Worm (Caenorhabditis elegans): ENCODE measurements around the gene C13A10.2.

C13A10.2 gene

ce11 chrII:1323190-1323651 is 34.6 kb downstream of the C13A10.2 start (continued):
- TF ChIP-seq nhr-12 (tag; optimal IDR thresholded peaks at IDR 0.05) (no peak), fkh-10 (GFP tag; optimal IDR thresholded peaks at IDR 0.05) (peak; percentile 6), elt-3 (tag; optimal IDR thresholded peaks at IDR 0.05) (no peak), mml-1 (tag; optimal IDR thresholded peaks at IDR 0.05) (no peak), nhr-11 (tag; optimal IDR thresholded peaks at IDR 0.05) (no peak), ztf-4 (tag; optimal IDR thresholded peaks at IDR 0.05) (no peak), nhr-77 (tag; optimal IDR thresholded peaks at IDR 0.05) (no peak), nhr-23 (tag; optimal IDR thresholded peaks at IDR 0.05) (no peak), R02D3.7 (tag; optimal IDR thresholded peaks at IDR 0.05) (no peak), ceh-28 (tag; optimal IDR thresholded peaks at IDR 0.05) (peak; percentile 10), eor-1 (tag; optimal IDR thresholded peaks at IDR 0.05) (no peak), ceh-82 (tag; optimal IDR thresholded peaks at IDR 0.05) (no peak), pqm-1 (tag; optimal IDR thresholded peaks at IDR 0.05) (no peak), fkh-2 (tag; optimal IDR thresholded peaks at IDR 0.05) (no peak), nhr-28 (tag; optimal IDR thresholded peaks at IDR 0.05) (no peak), ceh-9 (tag; optimal IDR thresholded peaks at IDR 0.05) (no peak), lin-39 (tag; optimal IDR thresholded peaks at IDR 0.05) (peak; percentile 52), skn-1 (tag; optimal IDR thresholded peaks at IDR 0.05) (no peak)

ce11 chrII:1322283-1323173 is 35.3 kb downstream of the C13A10.2 start:
- TF ChIP-seq pqm-1 (tag; optimal IDR thresholded peaks at IDR 0.05), result no peak
- TF ChIP-seq skn-1 (tag; optimal IDR thresholded peaks at IDR 0.05), result no peak
- no peak for TF ChIP-seq eor-1 (tag; optimal IDR thresholded peaks at IDR 0.05)
- no peak for TF ChIP-seq nhr-67 (tag; optimal IDR thresholded peaks at IDR 0.05)
- TF ChIP-seq ceh-9 (tag; optimal IDR thresholded peaks at IDR 0.05), result no peak
- TF ChIP-seq nhr-237 (tag; optimal IDR thresholded peaks at IDR 0.05), result no peak
- no peak for TF ChIP-seq mml-1 (tag; optimal IDR thresholded peaks at IDR 0.05)
- TF ChIP-seq mdl-1 (tag; optimal IDR thresholded peaks at IDR 0.05), result no peak
- no peak for TF ChIP-seq nhr-25 (tag; optimal IDR thresholded peaks at IDR 0.05)
- TF ChIP-seq zag-1 (tag; optimal IDR thresholded peaks at IDR 0.05), result no peak
- no peak for TF ChIP-seq ZK546.5 (tag; optimal IDR thresholded peaks at IDR 0.05)
- TF ChIP-seq jun-1 (tag; optimal IDR thresholded peaks at IDR 0.05), result no peak
- no peak for TF ChIP-seq R02D3.7 (tag; optimal IDR thresholded peaks at IDR 0.05)
- no peak for TF ChIP-seq sea-2 (GFP tag; optimal IDR thresholded peaks at IDR 0.05)
- no peak for TF ChIP-seq nhr-23 (tag; optimal IDR thresholded peaks at IDR 0.05)
- TF ChIP-seq lin-15B (tag; optimal IDR thresholded peaks at IDR 0.05), result no peak
- TF ChIP-seq lin-39 (tag; optimal IDR thresholded peaks at IDR 0.05), result no peak
- TF ChIP-seq ceh-16 (tag; optimal IDR thresholded peaks at IDR 0.05), result no peak
- TF ChIP-seq egl-27 (tag; optimal IDR thresholded peaks at IDR 0.05), result no peak
- no peak for TF ChIP-seq ztf-4 (tag; optimal IDR thresholded peaks at IDR 0.05)

- no peak for TF ChIP-seq nhr-43 (tag; optimal IDR thresholded peaks at IDR 0.05; ENCODE audit: poor library complexity, severe bottlenecking)
- TF ChIP-seq egl-27 (tag; optimal IDR thresholded peaks at IDR 0.05), result no peak
- TF ChIP-seq unc-62 (GFP tag; optimal IDR thresholded peaks at IDR 0.05), result no peak
- TF ChIP-seq fos-1 (tag; optimal IDR thresholded peaks at IDR 0.05), result no peak
- TF ChIP-seq hmg-11 (tag; optimal IDR thresholded peaks at IDR 0.05), result no peak
- no peak for TF ChIP-seq elt-2 (tag; optimal IDR thresholded peaks at IDR 0.05)
- TF ChIP-seq unc-39 (tag; optimal IDR thresholded peaks at IDR 0.05), result no peak
- TF ChIP-seq nhr-28 (tag; optimal IDR thresholded peaks at IDR 0.05), result no peak
- no peak for TF ChIP-seq ceh-82 (tag; optimal IDR thresholded peaks at IDR 0.05)
- no peak for TF ChIP-seq nhr-12 (tag; optimal IDR thresholded peaks at IDR 0.05)
- TF ChIP-seq nhr-11 (tag; optimal IDR thresholded peaks at IDR 0.05), result no peak
- no peak for TF ChIP-seq eor-1 (tag; optimal IDR thresholded peaks at IDR 0.05)
- TF ChIP-seq nhr-77 (tag; optimal IDR thresholded peaks at IDR 0.05), result no peak
- no peak for TF ChIP-seq sea-2 (GFP tag; optimal IDR thresholded peaks at IDR 0.05)
- no peak for TF ChIP-seq ceh-28 (tag; optimal IDR thresholded peaks at IDR 0.05)
- TF ChIP-seq elt-1 (tag; optimal IDR thresholded peaks at IDR 0.05), result no peak
Observed at ce11 chrII:1320987-1321807, 36.6 kb downstream of the C13A10.2 start, which contains the start of gene vig-1. Gene vig-1 (plus strand): TSS chrII:1321037.

Measured in whole organism, L3 larva.